Fruit fly (Drosophila melanogaster) whole organism, prepupa: ENCODE results near the gene wg.

Experiments
- CG15336 ChIP-seq: fragments of 200-800 bp; sonication (Bioruptor generic); IDR thresholded peaks from 2 replicates; pipeline ENCODE4 v1.3.6; 2022; ENCODE audit warnings: missing biosample characterization, missing genetic modification characterization
- CG3032 ChIP-seq: fragments of 200-800 bp; optimal IDR thresholded peaks from 2 replicates; lab custom pipeline; 2019; ENCODE audit warnings: missing biosample characterization, mild to moderate bottlenecking, missing genetic modification characterization, moderate library complexity
- CG31627 ChIP-seq: fragments of 200-800 bp; sonication (Bioruptor generic); optimal IDR thresholded peaks from 3 replicates; lab custom pipeline; 2016; ENCODE audit warnings: missing biosample characterization, missing genetic modification characterization
- CG8319 ChIP-seq: fragments of 200-800 bp; sonication (Bioruptor generic); optimal IDR thresholded peaks from 3 replicates; lab custom pipeline; 2016; ENCODE audit warnings: missing biosample characterization, missing genetic modification characterization
- acj6 ChIP-seq: fragments of 200-800 bp; sonication (Bioruptor generic); optimal IDR thresholded peaks from 3 replicates; lab custom pipeline; 2016; ENCODE audit warnings: missing biosample characterization, missing genetic modification characterization
- lz ChIP-seq: fragments of 200-800 bp; sonication (Bioruptor generic); optimal IDR thresholded peaks from 3 replicates; lab custom pipeline; 2016; ENCODE audit warnings: missing biosample characterization, missing genetic modification characterization

DNA sequence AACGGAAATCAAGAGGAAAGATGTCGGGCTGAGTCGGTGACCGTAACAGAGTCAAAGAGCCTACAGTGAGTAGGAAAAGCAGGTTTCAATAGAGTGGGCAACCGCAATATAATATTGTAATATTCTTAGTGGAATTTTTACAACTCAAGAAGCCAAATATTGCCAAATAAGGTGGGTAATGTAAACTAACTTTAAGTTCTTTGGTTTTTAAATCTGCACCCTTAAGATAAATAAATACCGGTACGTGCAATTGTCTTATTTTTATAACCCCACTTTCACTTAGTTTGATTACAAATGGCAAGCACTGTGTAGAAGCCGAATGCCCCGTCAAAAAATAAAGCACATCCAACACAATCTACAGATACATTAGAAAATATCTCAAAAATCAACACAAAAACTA, 25.8 kb downstream of the wg start:
- TF ChIP-seq lz (GFP tag; lab: Kevin White, UChicago) (no peak), CG31627 (GFP tag; lab: Kevin White, UChicago) (no peak), CG3032 (no peak), acj6 (GFP tag; lab: Kevin White, UChicago) (no peak), CG15336 (no peak), CG8319 (GFP tag; lab: Kevin White, UChicago) (no peak)
